Fruit fly (Drosophila melanogaster) whole organism, prepupa: ENCODE data around the gene Baldspot.
A peak's percentile ranks its signal among the peaks of the same experiment; 100 is the strongest.

Experiments
- Blimp-1 ChIP-seq: fragments of 200-800 bp; sonication (Bioruptor generic); optimal IDR thresholded peaks from 3 replicates; lab custom pipeline; 2017; ENCODE audit warnings: missing biosample characterization, missing genetic modification characterization, mild to moderate bottlenecking, moderate library complexity, missing genetic modification reagents
- CG10631 ChIP-seq: fragments of 200-800 bp; sonication (Bioruptor generic); optimal IDR thresholded peaks from 2 replicates; lab custom pipeline; 2016; ENCODE audit warnings: missing biosample characterization, missing genetic modification characterization
- CG10669 ChIP-seq: fragments of 200-800 bp; sonication (Bioruptor generic); optimal IDR thresholded peaks from 3 replicates; lab custom pipeline; 2018; ENCODE audit warnings: missing biosample characterization, mild to moderate bottlenecking, missing genetic modification characterization, moderate library complexity
- CG11294 ChIP-seq: fragments of 200-800 bp; sonication (Bioruptor generic); IDR thresholded peaks from 2 replicates; pipeline ENCODE4 v1.3.6; 2022; ENCODE audit warnings: missing biosample characterization, missing genetic modification characterization
- CG11902 ChIP-seq: fragments of 200-800 bp; sonication (Bioruptor generic); optimal IDR thresholded peaks from 3 replicates; lab custom pipeline; 2016; ENCODE audit warnings: missing biosample characterization, missing genetic modification characterization
- CG15336 ChIP-seq: fragments of 200-800 bp; sonication (Bioruptor generic); IDR thresholded peaks from 2 replicates; pipeline ENCODE4 v1.3.6; 2022; ENCODE audit warnings: missing biosample characterization, missing genetic modification characterization
- CG16779 ChIP-seq: fragments of 200-800 bp; sonication (Bioruptor generic); optimal IDR thresholded peaks from 3 replicates; lab custom pipeline; 2017; ENCODE audit warnings: missing biosample characterization, mild to moderate bottlenecking, missing genetic modification characterization
- CG31627 ChIP-seq: fragments of 200-800 bp; sonication (Bioruptor generic); optimal IDR thresholded peaks from 3 replicates; lab custom pipeline; 2016; ENCODE audit warnings: missing biosample characterization, missing genetic modification characterization
- CG34406 ChIP-seq: fragments of 200-800 bp; sonication (Bioruptor generic); optimal IDR thresholded peaks from 3 replicates; lab custom pipeline; 2016; ENCODE audit warnings: missing biosample characterization, missing genetic modification characterization
- CG4318 ChIP-seq: fragments of 200-800 bp; sonication (Bioruptor generic); optimal IDR thresholded peaks from 3 replicates; lab custom pipeline; 2017; ENCODE audit warnings: missing biosample characterization, mild to moderate bottlenecking, missing genetic modification characterization
- CG6163 ChIP-seq: fragments of 200-800 bp; sonication (Bioruptor generic); IDR thresholded peaks from 3 replicates; pipeline ENCODE4 v1.3.6; 2022; ENCODE audit warnings: missing biosample characterization, missing genetic modification characterization
- CG6276 ChIP-seq: fragments of 200-800 bp; sonication (Bioruptor generic); optimal IDR thresholded peaks from 2 replicates; lab custom pipeline; 2017; ENCODE audit warnings: missing biosample characterization, mild to moderate bottlenecking, missing genetic modification characterization
- CG6792 ChIP-seq: fragments of 200-800 bp; sonication (Bioruptor generic); optimal IDR thresholded peaks from 3 replicates; lab custom pipeline; 2016; ENCODE audit warnings: missing biosample characterization, missing genetic modification characterization
- CG7368 ChIP-seq: fragments of 200-800 bp; sonication (Bioruptor generic); optimal IDR thresholded peaks from 3 replicates; lab custom pipeline; 2016; ENCODE audit warnings: missing biosample characterization, missing genetic modification characterization
- CG8632 ChIP-seq: fragments of 200-800 bp; sonication (Bioruptor generic); optimal IDR thresholded peaks from 3 replicates; lab custom pipeline; 2016; ENCODE audit warnings: missing biosample characterization, missing genetic modification characterization
- Eip93F ChIP-seq: fragments of 200-800 bp; sonication (Bioruptor generic); optimal IDR thresholded peaks from 2 replicates; lab custom pipeline; 2016; ENCODE audit warnings: missing biosample characterization, mild to moderate bottlenecking, missing genetic modification characterization
- Hr39 ChIP-seq: fragments of 200-800 bp; sonication (Bioruptor generic); optimal IDR thresholded peaks from 2 replicates; lab custom pipeline; 2016; ENCODE audit warnings: missing biosample characterization, missing genetic modification characterization
- Met ChIP-seq: fragments of 200-800 bp; sonication (Bioruptor generic); optimal IDR thresholded peaks from 3 replicates; lab custom pipeline; 2016; ENCODE audit warnings: missing biosample characterization, missing genetic modification characterization
- OdsH ChIP-seq: fragments of 200-800 bp; sonication (Bioruptor generic); optimal IDR thresholded peaks from 3 replicates; lab custom pipeline; 2016; ENCODE audit warnings: missing biosample characterization, missing genetic modification characterization
- Smox ChIP-seq: fragments of 200-800 bp; sonication (Bioruptor generic); optimal IDR thresholded peaks from 3 replicates; lab custom pipeline; 2016; ENCODE audit warnings: missing biosample characterization, missing genetic modification characterization
- Sox15 ChIP-seq: fragments of 200-800 bp; sonication (Bioruptor generic); optimal IDR thresholded peaks from 3 replicates; lab custom pipeline; 2016; ENCODE audit warnings: missing biosample characterization, missing genetic modification characterization
- acj6 ChIP-seq: fragments of 200-800 bp; sonication (Bioruptor generic); optimal IDR thresholded peaks from 3 replicates; lab custom pipeline; 2016; ENCODE audit warnings: missing biosample characterization, missing genetic modification characterization
- cyc ChIP-seq: fragments of 200-800 bp; sonication (Bioruptor generic); optimal IDR thresholded peaks from 3 replicates; lab custom pipeline; 2016; ENCODE audit warnings: missing biosample characterization, missing genetic modification characterization
- dsx ChIP-seq: fragments of 200-800 bp; optimal IDR thresholded peaks from 3 replicates; lab custom pipeline; 2019; ENCODE audit warnings: missing biosample characterization, mild to moderate bottlenecking, missing genetic modification characterization, moderate library complexity; ENCODE audit not compliant: poor library complexity, severe bottlenecking
- eg ChIP-seq: fragments of 200-800 bp; sonication (Bioruptor generic); IDR thresholded peaks from 3 replicates; pipeline ENCODE4 v1.3.6; 2022; ENCODE audit warnings: missing biosample characterization, missing genetic modification characterization
- esn ChIP-seq: fragments of 200-800 bp; sonication (Bioruptor generic); optimal IDR thresholded peaks from 2 replicates; lab custom pipeline; 2016; ENCODE audit warnings: missing biosample characterization, mild to moderate bottlenecking, missing genetic modification characterization, moderate library complexity
- fd59A ChIP-seq: fragments of 200-800 bp; sonication (Bioruptor generic); optimal IDR thresholded peaks from 2 replicates; lab custom pipeline; 2017; ENCODE audit warnings: missing biosample characterization, mild to moderate bottlenecking, missing genetic modification characterization, missing genetic modification reagents
- fkh ChIP-seq: fragments of 200-800 bp; sonication (Bioruptor generic); optimal IDR thresholded peaks from 3 replicates; lab custom pipeline; 2017; ENCODE audit warnings: missing biosample characterization, mild to moderate bottlenecking, missing genetic modification characterization, moderate library complexity
- net ChIP-seq: fragments of 200-800 bp; sonication (Bioruptor generic); optimal IDR thresholded peaks from 3 replicates; lab custom pipeline; 2016; ENCODE audit warnings: missing biosample characterization, missing genetic modification characterization
- pdm3 ChIP-seq: fragments of 200-800 bp; sonication (Bioruptor generic); optimal IDR thresholded peaks from 3 replicates; lab custom pipeline; 2016; ENCODE audit warnings: missing biosample characterization, missing genetic modification characterization
- spab ChIP-seq: fragments of 200-800 bp; sonication (Bioruptor generic); optimal IDR thresholded peaks from 2 replicates; lab custom pipeline; 2017; ENCODE audit warnings: missing biosample characterization, mild to moderate bottlenecking, missing genetic modification characterization, missing genetic modification reagents
- ss ChIP-seq, 2 experiments: fragments of 200-800 bp; sonication (Bioruptor generic); optimal IDR thresholded peaks; 2 replicates in 1 of 2; 3 replicates in 1 of 2; lab custom pipeline; 2017 to 2018; ENCODE audit warnings: mild to moderate bottlenecking in 2 of 2, missing biosample characterization in 2 of 2, missing genetic modification characterization in 2 of 2, moderate library complexity in 1 of 2
- svp ChIP-seq: fragments of 200-800 bp; sonication (Bioruptor generic); peaks from one replicate; lab custom pipeline; 2016; ENCODE audit warnings: missing biosample characterization, missing genetic modification characterization
- topi ChIP-seq: fragments of 200-800 bp; sonication (Bioruptor generic); optimal IDR thresholded peaks from 3 replicates; lab custom pipeline; 2016; ENCODE audit warnings: missing biosample characterization, missing genetic modification characterization
- vri ChIP-seq: fragments of 200-800 bp; sonication (Bioruptor generic); optimal IDR thresholded peaks from 3 replicates; lab custom pipeline; 2016; ENCODE audit warnings: missing biosample characterization, mild to moderate bottlenecking, missing genetic modification characterization

Baldspot gene

DNA sequence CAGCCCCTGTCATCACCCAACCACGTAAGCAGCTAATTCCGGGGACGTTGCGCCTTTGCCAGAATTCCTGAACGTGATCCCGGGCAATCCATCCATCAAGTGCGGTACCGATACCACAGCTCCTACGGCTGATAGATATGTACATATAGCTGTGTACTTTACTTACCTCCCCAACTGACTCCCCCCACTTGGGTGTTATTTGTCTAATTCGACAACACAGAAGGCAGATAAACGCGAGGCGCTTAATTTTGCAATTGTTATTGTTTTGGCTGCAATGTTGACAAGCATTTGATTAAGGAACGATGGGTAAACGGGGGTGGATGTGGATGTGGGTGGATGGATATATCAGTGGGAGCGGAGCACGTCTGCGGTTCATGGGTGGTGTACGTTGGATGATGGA, 8.8 kb upstream of the Baldspot start:
- TF ChIP-seq spab = no peak
- TF ChIP-seq CG11902 (GFP tag; lab: Kevin White, UChicago) = no peak
- peak; percentile 41 for TF ChIP-seq vri
- TF ChIP-seq fkh (GFP tag; lab: Kevin White, UChicago) = peak; percentile 87
- TF ChIP-seq CG11294 = no peak

- TF ChIP-seq CG7368 (GFP tag; lab: Kevin White, UChicago) (no peak), svp (GFP tag; lab: Kevin White, UChicago) (peak; percentile 87)
Measured at dm6 chr3L:16668797-16669196, 7.4 kb upstream of the Baldspot start.

dm6 chr3L:16667663-16668465, 6.4 kb upstream of the Baldspot start, which contains the start of gene Galphaf:
TSS of gene Galphaf (minus strand) at chr3L:16667934.
- peak; percentile 53 for TF ChIP-seq vri
- TF ChIP-seq cyc (GFP tag; lab: Kevin White, UChicago) = no peak
- peak; percentile 70 for TF ChIP-seq fkh (GFP tag; lab: Kevin White, UChicago)
- TF ChIP-seq Blimp-1 (GFP tag; lab: Kevin White, UChicago) = no peak

DNA sequence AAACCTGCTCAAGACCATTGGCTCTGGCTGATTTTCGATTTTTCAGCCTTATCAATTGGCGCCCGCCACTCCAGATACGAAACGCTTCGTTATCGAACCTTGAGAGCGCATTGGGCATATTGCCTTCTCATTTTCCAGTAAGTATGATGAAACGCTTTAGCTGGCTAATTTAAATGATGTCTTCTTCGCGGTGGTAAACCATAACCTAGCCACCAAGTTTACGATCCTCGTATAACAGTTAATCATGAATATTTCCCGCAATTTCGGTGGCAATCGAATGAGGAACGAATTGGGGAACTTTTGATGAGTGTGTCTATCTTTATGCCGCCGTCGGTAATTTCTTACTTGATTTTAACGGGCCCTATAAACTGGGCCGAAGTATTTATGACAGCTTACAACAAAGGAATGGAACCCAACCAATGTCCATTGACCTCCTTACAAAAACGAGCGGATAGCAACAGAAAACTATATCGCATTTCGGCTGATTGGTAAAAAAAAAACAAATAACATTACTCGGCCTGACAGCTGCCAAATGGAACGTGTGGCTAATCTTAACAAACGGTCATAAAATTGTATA, 5.1 kb upstream of the Baldspot start:
- TF ChIP-seq CG7368 (GFP tag; lab: Kevin White, UChicago) (no peak), fkh (GFP tag; lab: Kevin White, UChicago) (no peak), vri (peak; percentile 37)

- TF ChIP-seq Hr39 (GFP tag; lab: Kevin White, UChicago) = no peak
- no peak for TF ChIP-seq Met
- TF ChIP-seq Sox15 (GFP tag; lab: Kevin White, UChicago) = no peak
Measured at dm6 chr3L:16664146-16664722, 2.8 kb upstream of the Baldspot start.

DNA sequence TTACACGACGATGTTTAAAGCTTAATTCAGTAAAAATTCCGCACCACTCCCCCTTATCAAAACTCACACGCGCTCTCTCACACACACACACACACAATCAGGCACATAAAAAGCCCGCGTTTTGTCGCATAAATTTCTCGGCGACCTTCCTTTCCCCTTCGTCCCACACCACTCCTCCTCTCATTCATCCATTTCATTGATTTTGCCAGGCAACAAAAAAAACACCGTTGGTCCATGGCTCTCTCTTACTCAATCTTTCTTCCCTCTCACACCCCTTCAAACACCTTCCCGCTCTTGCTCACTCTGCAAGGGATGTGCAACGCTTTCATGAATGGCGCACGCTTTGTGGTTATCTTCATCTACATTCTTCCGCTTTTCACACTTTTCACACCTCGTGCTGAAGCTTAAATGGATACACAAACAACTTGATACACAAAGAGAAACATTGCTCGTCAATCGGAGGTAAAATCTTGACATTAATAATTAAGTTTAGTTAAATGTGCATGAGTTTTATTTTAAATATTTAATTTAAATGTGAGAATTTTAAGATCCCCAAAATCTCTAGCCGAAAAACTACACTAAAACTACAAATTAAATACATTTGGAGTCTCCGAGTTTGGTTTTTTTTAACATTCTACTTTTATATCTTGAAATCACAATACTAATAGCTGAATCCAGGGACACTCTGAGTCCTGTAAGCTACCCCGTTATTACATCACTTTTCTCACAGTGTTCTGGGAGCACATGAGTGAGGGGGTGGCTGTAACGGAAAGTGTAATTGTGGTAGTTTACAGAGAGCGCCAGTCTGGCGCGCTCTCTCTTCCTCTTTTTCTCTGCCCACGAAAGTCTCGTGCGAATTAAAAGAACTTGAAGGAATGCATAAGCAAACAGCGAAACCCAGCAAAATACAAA, 1.2 kb downstream of the Baldspot start:
- peak; percentile 96 for TF ChIP-seq fd59A (GFP tag; lab: Kevin White, UChicago)
- peak; percentile 92 for TF ChIP-seq Smox (GFP tag; lab: Kevin White, UChicago)
- peak; percentile 93 for TF ChIP-seq CG6163
- peak; percentile 89 for TF ChIP-seq Eip93F
- peak; percentile 95 for TF ChIP-seq Met
- peak; percentile 97 for TF ChIP-seq acj6
- peak; percentile 97 for TF ChIP-seq pdm3 (GFP tag; lab: Kevin White, UChicago)
- TF ChIP-seq CG15336 = peak; percentile 97
- peak; percentile 90 for TF ChIP-seq dsx (GFP tag; lab: Kevin White, UChicago)
- peak; percentile 98 for TF ChIP-seq CG10669 (GFP tag; lab: Kevin White, UChicago)
- TF ChIP-seq CG8632 (GFP tag; lab: Kevin White, UChicago) = peak; percentile 96
- peak; percentile 95 for TF ChIP-seq CG16779 (tag; lab: Kevin White, UChicago)
- peak; percentile 98 for TF ChIP-seq OdsH (GFP tag; lab: Kevin White, UChicago)
- peak; percentile 97 for TF ChIP-seq CG34406 (GFP tag; lab: Kevin White, UChicago)
- peak; percentile 98 for TF ChIP-seq spab
- TF ChIP-seq eg (GFP tag; lab: Robert Waterston, UW) = peak; percentile 95
- TF ChIP-seq CG10631 (GFP tag; lab: Kevin White, UChicago) = peak; percentile 97
- peak; percentile 97 for TF ChIP-seq topi
- TF ChIP-seq CG6792 (GFP tag; lab: Kevin White, UChicago) = peak; percentile 96
- TF ChIP-seq CG4318 (GFP tag; lab: Kevin White, UChicago) = peak; percentile 99
- peak; percentile 96 for TF ChIP-seq cyc (GFP tag; lab: Kevin White, UChicago)
- peak; percentile 90 to 96 for TF ChIP-seq ss (GFP tag; optimal IDR thresholded peaks at IDR 0.05; lab: Kevin White, UChicago)
- TF ChIP-seq net = peak; percentile 97
- peak; percentile 96 for TF ChIP-seq svp (GFP tag; lab: Kevin White, UChicago)
- peak; percentile 98 for TF ChIP-seq CG6276 (GFP tag; lab: Kevin White, UChicago)
- TF ChIP-seq Blimp-1 (GFP tag; lab: Kevin White, UChicago) = peak; percentile 89
- peak; percentile 94 for TF ChIP-seq CG31627 (GFP tag; lab: Kevin White, UChicago)
- peak; percentile 97 for TF ChIP-seq esn
